Fruit fly (Drosophila melanogaster): Measurements from ENCODE around the gene CG3823.

The CG3823 gene

DNA sequence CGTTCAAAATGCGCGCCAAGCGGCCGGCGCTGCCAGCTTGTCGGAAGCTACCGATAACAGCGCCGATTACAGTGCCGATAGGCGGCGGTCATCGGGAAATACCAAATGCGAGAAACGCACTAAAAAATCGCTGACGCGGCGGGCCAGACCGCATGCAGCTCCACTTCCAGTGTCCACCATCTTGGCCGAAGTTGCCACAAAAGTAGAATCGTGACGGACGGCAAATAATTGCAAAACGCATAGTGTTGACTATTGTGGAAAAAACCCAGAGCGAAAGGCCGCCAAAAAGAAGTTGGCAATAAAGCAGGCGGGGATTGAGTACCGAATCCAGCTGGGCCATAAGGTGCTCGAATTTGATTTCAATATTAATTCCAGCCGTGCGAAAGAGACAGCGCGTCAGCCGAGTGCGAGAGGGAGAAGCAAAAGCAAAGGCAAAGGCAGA lies 43.2 kb downstream of the CG3823 start, which contains the start of gene CG3847 (continued):
- TF ChIP-seq CG16815 (GFP tag; optimal IDR thresholded peaks at IDR 0.05) (no peak), Doc2 (GFP tag; IDR thresholded peaks at IDR 0.05) (no peak), CG16863 (GFP tag; optimal IDR thresholded peaks at IDR 0.05) (no peak), CG32532 (GFP tag; IDR thresholded peaks at IDR 0.05) (peak; percentile 44), CG4424 (GFP tag; optimal IDR thresholded peaks at IDR 0.05) (no peak), hkb (optimal IDR thresholded peaks at IDR 0.05) (no peak), hkb (GFP tag; IDR thresholded peaks at IDR 0.05) (peak; percentile 39), CG12219 (GFP tag; optimal IDR thresholded peaks at IDR 0.05) (no peak), CHES-1-like (GFP tag; optimal IDR thresholded peaks at IDR 0.05) (peak; percentile 66), wor (GFP tag; IDR thresholded peaks at IDR 0.05) (no peak), eyg (GFP tag; optimal IDR thresholded peaks at IDR 0.05) (peak; percentile 5), ttk (GFP tag; IDR thresholded peaks at IDR 0.05) (no peak), Chrac-16 (GFP tag; optimal IDR thresholded peaks at IDR 0.05) (no peak), corto (GFP tag; optimal IDR thresholded peaks at IDR 0.05) (no peak), Blimp-1 (GFP tag; optimal IDR thresholded peaks at IDR 0.05) (no peak), nau (GFP tag; optimal IDR thresholded peaks at IDR 0.05) (peak; percentile 11), CG14441 (GFP tag; IDR thresholded peaks at IDR 0.05) (no peak), CG15011 (GFP tag; optimal IDR thresholded peaks at IDR 0.05) (no peak), pita (GFP tag; optimal IDR thresholded peaks at IDR 0.05) (no peak), bsh (GFP tag; optimal IDR thresholded peaks at IDR 0.05) (no peak), HmgD (GFP tag; optimal IDR thresholded peaks at IDR 0.05) (peak; percentile 75), Jarid2 (GFP tag; optimal IDR thresholded peaks at IDR 0.05) (peak; percentile 2), dan (GFP tag; IDR thresholded peaks at IDR 0.05) (no peak), CG8944 (GFP tag; optimal IDR thresholded peaks at IDR 0.05) (peak; percentile 22), so (GFP tag; IDR thresholded peaks at IDR 0.05) (peak; percentile 47; the same call in 1 of the 3 replicates), MTF-1 (GFP tag; optimal IDR thresholded peaks at IDR 0.05; ENCODE audit: borderline replicate concordance) (no peak), toy (GFP tag; IDR thresholded peaks at IDR 0.05) (no peak), CG8290 (GFP tag; optimal IDR thresholded peaks at IDR 0.05) (peak; percentile 46), CG8290 (tag; optimal IDR thresholded peaks at IDR 0.05) (peak in 1 of 2 experiments; percentile 74), CG13624 (GFP tag; optimal IDR thresholded peaks at IDR 0.05) (peak; percentile 69), ftz-f1 (GFP tag; optimal IDR thresholded peaks at IDR 0.05) (peak; percentile 82), ara (GFP tag; IDR thresholded peaks at IDR 0.05) (no peak)

DNA sequence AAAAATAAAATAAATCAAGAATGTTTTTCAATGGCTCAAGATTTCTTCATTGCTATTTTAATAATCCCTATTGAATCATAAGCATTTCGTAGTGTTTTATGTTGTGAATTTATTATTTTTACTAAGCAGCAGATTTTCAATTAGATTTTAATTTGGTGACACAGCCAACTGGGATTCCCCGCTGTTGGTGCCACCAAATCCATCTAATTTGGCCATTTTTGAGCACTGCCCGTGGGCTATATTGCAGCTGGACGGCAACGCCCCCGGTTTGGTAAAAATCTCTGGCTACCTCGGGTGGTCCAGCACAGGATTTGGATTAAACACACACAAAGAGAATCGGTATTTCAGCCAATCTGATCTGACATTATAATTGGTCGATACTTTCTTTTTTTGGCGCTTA lies 45.5 kb downstream of the CG3823 start:
- TF ChIP-seq Spps (tag; optimal IDR thresholded peaks at IDR 0.05) (no peak), grau (tag; optimal IDR thresholded peaks at IDR 0.05) (no peak), CG7786 (GFP tag; optimal IDR thresholded peaks at IDR 0.05) (no peak), fd64A (GFP tag; optimal IDR thresholded peaks at IDR 0.05) (no peak), CG6689 (GFP tag; IDR thresholded peaks at IDR 0.05) (no peak), ttk (GFP tag; IDR thresholded peaks at IDR 0.05) (no peak), dysf (GFP tag; IDR thresholded peaks at IDR 0.05) (no peak)

DNA sequence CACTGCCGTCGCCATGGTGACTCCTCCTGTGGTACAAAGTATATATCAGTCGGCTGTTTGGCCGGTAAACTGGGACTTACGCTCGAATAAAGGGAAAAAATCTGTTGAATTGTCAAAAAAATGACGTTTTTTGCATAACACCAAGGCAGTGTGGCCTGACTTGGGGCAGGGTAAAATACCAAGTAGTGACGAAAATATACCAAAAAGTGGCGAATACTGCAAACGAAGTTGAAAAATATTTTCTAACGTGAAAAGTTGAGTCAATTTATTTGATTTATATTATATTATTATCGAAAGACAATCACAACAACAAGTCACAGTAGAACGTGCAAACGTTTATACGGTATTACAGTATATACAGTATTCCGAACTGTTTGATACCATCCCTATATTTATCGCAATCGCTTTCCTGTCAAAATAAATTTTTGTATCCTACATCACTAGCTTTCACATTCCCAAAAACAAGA lies 46.5 kb downstream of the CG3823 start, which contains the start of the genes ND-B16.6 and kdn:
ND-B16.6 (minus strand) TSS at position 189 of the 467 bp plus-strand sequence.
kdn (plus strand) TSS at position 417 of the 467 bp plus-strand sequence.
- TF ChIP-seq Ravus (GFP tag; IDR thresholded peaks at IDR 0.05) (no peak), CG9876 (GFP tag; optimal IDR thresholded peaks at IDR 0.05) (no peak), CG14965 (GFP tag; optimal IDR thresholded peaks at IDR 0.05; ENCODE audit: borderline replicate concordance) (no peak), vnd (GFP tag; IDR thresholded peaks at IDR 0.05; ENCODE audit: partially characterized antibody) (no peak), salm (tag; optimal IDR thresholded peaks at IDR 0.05) (no peak), CG14860 (GFP tag; IDR thresholded peaks at IDR 0.05; ENCODE audit: partially characterized antibody) (no peak), chn (GFP tag; optimal IDR thresholded peaks at IDR 0.05) (no peak), CG6813 (GFP tag; optimal IDR thresholded peaks at IDR 0.05) (no peak), stwl (tag; optimal IDR thresholded peaks at IDR 0.05) (peak; percentile 7), Pdp1 (GFP tag; optimal IDR thresholded peaks at IDR 0.05) (peak in 1 of 2 experiments; percentile 96), insv (GFP tag; optimal IDR thresholded peaks at IDR 0.05) (no peak), YL-1 (GFP tag; optimal IDR thresholded peaks at IDR 0.05) (peak; percentile 66), repo (GFP tag; optimal IDR thresholded peaks at IDR 0.05) (no peak), fd64A (GFP tag; optimal IDR thresholded peaks at IDR 0.05) (no peak), Bteb2 (GFP tag; optimal IDR thresholded peaks at IDR 0.05) (no peak)

Data from whole organism, embryonic.